Worm (Caenorhabditis elegans) whole organism, L1 larva: ENCODE results near the gene str-44.

Experiments used
- C04F5.9 ChIP-seq: sonication (generic microtip); optimal IDR thresholded peaks from 2 replicates; lab custom pipeline; 2016; ENCODE audit warnings: missing genetic modification characterization, missing compliant biosample characterization
- ceh-82 ChIP-seq, 3 experiments: fragments of 150-350 bp in 1 of 3; sonication (generic microtip) in 2 of 3; optimal IDR thresholded peaks; 2 replicates each; lab custom pipeline; 2014 to 2017; ENCODE audit warnings: missing biosample characterization in 3 of 3, missing genetic modification characterization in 3 of 3
- dsc-1 ChIP-seq: sonication (generic microtip); optimal IDR thresholded peaks from 2 replicates; lab custom pipeline; 2016; ENCODE audit warnings: mild to moderate bottlenecking, missing genetic modification characterization, missing compliant biosample characterization
- elt-2 ChIP-seq: sonication (generic microtip); optimal IDR thresholded peaks from 2 replicates; lab custom pipeline; 2016; ENCODE audit warnings: missing genetic modification characterization, mild to moderate bottlenecking, inconsistent platforms, missing compliant biosample characterization, missing genetic modification reagents
- elt-3 ChIP-seq, 6 experiments: fragments of 150-350 bp in 1 of 6; sonication (generic microtip); optimal IDR thresholded peaks; 2 replicates each; lab custom pipeline; 2017 to 2018; ENCODE audit warnings: missing biosample characterization in 6 of 6, missing genetic modification characterization in 6 of 6, inconsistent platforms in 1 of 6
- lin-13 ChIP-seq: fragments of 150-350 bp; optimal IDR thresholded peaks from 2 replicates; lab custom pipeline; 2014; ENCODE audit warnings: missing biosample characterization, missing genetic modification reagents, missing genetic modification characterization

ce11 chrIV:7147722-7148121 lies 29.3 kb upstream of the str-44 start:
- TF ChIP-seq elt-3 (tag; optimal IDR thresholded peaks at IDR 0.05; lab: Kevin White, UChicago) (no peak), lin-13 (no peak), dsc-1 (no peak), C04F5.9 (no peak), elt-2 (tag; lab: Kevin White, UChicago) (no peak), ceh-82 (tag; optimal IDR thresholded peaks at IDR 0.05; lab: Kevin White, UChicago) (peak in 1 of 3 experiments; percentile 3)
